Fruit fly (Drosophila melanogaster) whole organism, embryonic: ENCODE results near the gene Stim.

Experiments
- CG10147 ChIP-seq: fragments of 200-800 bp; sonication (Bioruptor generic); optimal IDR thresholded peaks from 2 replicates; lab custom pipeline; 2019; ENCODE audit warnings: missing biosample characterization, mild to moderate bottlenecking, missing genetic modification characterization, moderate library complexity
- CG10267 ChIP-seq: fragments of 200-800 bp; sonication (Bioruptor generic); optimal IDR thresholded peaks from 2 replicates; lab custom pipeline; 2018; ENCODE audit warnings: missing biosample characterization, mild to moderate bottlenecking, missing genetic modification characterization, moderate library complexity
- CG10366 ChIP-seq: fragments of 200-800 bp; sonication (Bioruptor generic); IDR thresholded peaks from 2 replicates; pipeline ENCODE4 v1.3.6; 2022; ENCODE audit warnings: missing biosample characterization, missing genetic modification characterization
- CG11504 ChIP-seq: fragments of 200-800 bp; sonication (Bioruptor generic); optimal IDR thresholded peaks from 3 replicates; lab custom pipeline; 2019; ENCODE audit warnings: missing biosample characterization, mild to moderate bottlenecking, missing genetic modification characterization, moderate library complexity
- CG13775 ChIP-seq: fragments of 200-800 bp; sonication (Bioruptor generic); optimal IDR thresholded peaks from 3 replicates; lab custom pipeline; 2017; ENCODE audit warnings: missing biosample characterization, mild to moderate bottlenecking, missing genetic modification characterization
- CG13894 ChIP-seq: fragments of 200-800 bp; sonication (Bioruptor generic); optimal IDR thresholded peaks from 3 replicates; lab custom pipeline; 2018; ENCODE audit warnings: missing biosample characterization, mild to moderate bottlenecking, missing genetic modification characterization, moderate library complexity
- CG14860 ChIP-seq: fragments of 200-800 bp; sonication (Bioruptor generic); IDR thresholded peaks from 3 replicates; pipeline ENCODE4 v1.3.6; 2022; ENCODE audit warnings: missing biosample characterization, missing genetic modification characterization; ENCODE audit not compliant: partially characterized antibody
- CG15073 ChIP-seq: fragments of 200-800 bp; sonication (Bioruptor generic); optimal IDR thresholded peaks from 2 replicates; lab custom pipeline; 2016; ENCODE audit warnings: missing biosample characterization, missing genetic modification characterization
- CG2875 ChIP-seq: fragments of 200-800 bp; sonication (Bioruptor generic); optimal IDR thresholded peaks from 2 replicates; lab custom pipeline; 2017; ENCODE audit warnings: missing biosample characterization, mild to moderate bottlenecking, missing genetic modification characterization, missing genetic modification reagents
- CG30403 ChIP-seq: fragments of 200-800 bp; sonication (Bioruptor generic); optimal IDR thresholded peaks from 3 replicates; lab custom pipeline; 2016; ENCODE audit warnings: missing biosample characterization, missing genetic modification characterization
- CG32532 ChIP-seq: fragments of 200-800 bp; sonication (Bioruptor generic); IDR thresholded peaks from 2 replicates; pipeline ENCODE4 v1.3.6; 2022; ENCODE audit warnings: missing biosample characterization, missing genetic modification characterization
- CG32767 ChIP-seq: fragments of 200-800 bp; sonication (Bioruptor generic); IDR thresholded peaks from 2 replicates; pipeline ENCODE4 v1.3.6; 2022; ENCODE audit warnings: missing biosample characterization, missing genetic modification characterization
- CG4424 ChIP-seq: fragments of 200-800 bp; sonication (Bioruptor generic); optimal IDR thresholded peaks from 3 replicates; lab custom pipeline; 2016; ENCODE audit warnings: missing biosample characterization, missing genetic modification characterization
- CG6254 ChIP-seq: fragments of 200-800 bp; sonication (Bioruptor generic); optimal IDR thresholded peaks from 3 replicates; lab custom pipeline; 2017; ENCODE audit warnings: mild to moderate bottlenecking, missing biosample characterization, missing genetic modification reagents, missing genetic modification characterization
- CG8944 ChIP-seq: fragments of 200-800 bp; sonication (Bioruptor generic); optimal IDR thresholded peaks from 3 replicates; lab custom pipeline; 2016; ENCODE audit warnings: missing biosample characterization, missing genetic modification characterization
- CG9437 ChIP-seq: fragments of 200-800 bp; sonication (Bioruptor generic); optimal IDR thresholded peaks from 2 replicates; lab custom pipeline; 2018; ENCODE audit warnings: missing biosample characterization, mild to moderate bottlenecking, missing genetic modification characterization
- D ChIP-seq, 2 experiments: fragments of 200-800 bp in 1 of 2; fragments of >200 bp in 1 of 2; sonication (Bioruptor generic) in 1 of 2; optimal IDR thresholded peaks; 2 replicates in 1 of 2; 3 replicates in 1 of 2; lab custom pipeline; 2017; ENCODE audit warnings: mild to moderate bottlenecking in 1 of 2, missing biosample characterization in 1 of 2, missing genetic modification characterization in 1 of 2, missing genetic modification reagents in 1 of 2
- D19A ChIP-seq: fragments of 200-800 bp; optimal IDR thresholded peaks from 3 replicates; lab custom pipeline; 2019; ENCODE audit warnings: missing biosample characterization, mild to moderate bottlenecking, missing genetic modification characterization, moderate library complexity
- Deaf1 ChIP-seq: fragments of 200-800 bp; optimal IDR thresholded peaks from 3 replicates; lab custom pipeline; 2019; ENCODE audit warnings: missing biosample characterization, mild to moderate bottlenecking, missing genetic modification characterization, moderate library complexity
- Ets65A ChIP-seq: fragments of 200-800 bp; sonication (Bioruptor generic); peaks from one replicate; lab custom pipeline; 2016; ENCODE audit warnings: missing biosample characterization, missing genetic modification characterization
- H2.0 ChIP-seq: fragments of 200-800 bp; sonication (Bioruptor generic); IDR thresholded peaks from 2 replicates; pipeline ENCODE4 v1.3.6; 2022; ENCODE audit warnings: missing biosample characterization, missing genetic modification characterization
- Hmr ChIP-seq: fragments of 200-800 bp; sonication (Bioruptor generic); optimal IDR thresholded peaks from 3 replicates; lab custom pipeline; 2017; ENCODE audit warnings: mild to moderate bottlenecking, missing biosample characterization, missing genetic modification reagents, missing genetic modification characterization
- Nf-YC ChIP-seq: fragments of 200-800 bp; optimal IDR thresholded peaks from 3 replicates; lab custom pipeline; 2019; ENCODE audit warnings: missing biosample characterization, mild to moderate bottlenecking, missing genetic modification characterization, moderate library complexity
- Optix ChIP-seq: fragments of 200-800 bp; sonication (Bioruptor generic); IDR thresholded peaks from 3 replicates; pipeline ENCODE4 v1.3.6; 2022; ENCODE audit warnings: missing biosample characterization, missing genetic modification characterization
- Trl ChIP-seq, 3 experiments: fragments of >200 bp in 2 of 3; fragments of 200-800 bp in 1 of 3; sonication (Bioruptor generic) in 1 of 3; optimal IDR thresholded peaks; 2 replicates in 1 of 3; 3 replicates in 2 of 3; lab custom pipeline; 2016 to 2017; ENCODE audit warnings: missing biosample characterization in 1 of 3, missing genetic modification characterization in 1 of 3
- ab ChIP-seq: fragments of 200-800 bp; sonication (Bioruptor generic); optimal IDR thresholded peaks from 2 replicates; lab custom pipeline; 2016; ENCODE audit warnings: missing biosample characterization, missing genetic modification characterization
- abd-A ChIP-seq: fragments of 200-800 bp; sonication (Bioruptor generic); optimal IDR thresholded peaks from 3 replicates; lab custom pipeline; 2019; ENCODE audit warnings: missing biosample characterization, mild to moderate bottlenecking, missing genetic modification characterization, moderate library complexity
- bbx ChIP-seq: fragments of 200-800 bp; sonication (Bioruptor generic); IDR thresholded peaks from 2 replicates; pipeline ENCODE4 v1.3.6; 2022; ENCODE audit warnings: missing biosample characterization, missing genetic modification characterization; ENCODE audit not compliant: partially characterized antibody
- cas ChIP-seq: fragments of 200-800 bp; sonication (Bioruptor generic); IDR thresholded peaks from 2 replicates; pipeline ENCODE4 v1.3.6; 2022; ENCODE audit warnings: missing biosample characterization, missing genetic modification characterization
- cg ChIP-seq: fragments of 200-800 bp; sonication (Bioruptor generic); optimal IDR thresholded peaks from 3 replicates; lab custom pipeline; 2019; ENCODE audit warnings: missing biosample characterization, mild to moderate bottlenecking, missing genetic modification characterization, moderate library complexity
- croc ChIP-seq: fragments of 200-800 bp; sonication (Bioruptor generic); conservative IDR thresholded peaks from 3 replicates; pipeline ENCODE4 v1.3.6; 2022; ENCODE audit warnings: missing biosample characterization, missing genetic modification characterization
- crp ChIP-seq, 2 experiments: fragments of 200-800 bp; sonication (Bioruptor generic); optimal IDR thresholded peaks; 2 replicates in 1 of 2; 3 replicates in 1 of 2; lab custom pipeline; 2017; ENCODE audit warnings: missing biosample characterization in 2 of 2, missing genetic modification characterization in 2 of 2, mild to moderate bottlenecking in 1 of 2, moderate library complexity in 1 of 2
- emc ChIP-seq: fragments of 200-800 bp; sonication (Bioruptor generic); optimal IDR thresholded peaks from 2 replicates; lab custom pipeline; 2016; ENCODE audit warnings: missing biosample characterization, missing genetic modification characterization
- ems ChIP-seq: fragments of 200-800 bp; sonication (Bioruptor generic); optimal IDR thresholded peaks from 3 replicates; lab custom pipeline; 2016; ENCODE audit warnings: missing biosample characterization, missing genetic modification characterization
- ewg ChIP-seq: fragments of 200-800 bp; sonication (Bioruptor generic); optimal IDR thresholded peaks from 3 replicates; lab custom pipeline; 2017; ENCODE audit warnings: mild to moderate bottlenecking, missing biosample characterization, missing genetic modification reagents, missing genetic modification characterization
- eyg ChIP-seq: fragments of 200-800 bp; sonication (Bioruptor generic); optimal IDR thresholded peaks from 3 replicates; lab custom pipeline; 2016; ENCODE audit warnings: missing biosample characterization, missing genetic modification characterization
- gro ChIP-seq: fragments of 200-800 bp; sonication (Bioruptor generic); optimal IDR thresholded peaks from 2 replicates; lab custom pipeline; 2016; ENCODE audit warnings: missing biosample characterization, missing genetic modification characterization
- kay ChIP-seq: fragments of 200-800 bp; sonication (Bioruptor generic); optimal IDR thresholded peaks from 2 replicates; lab custom pipeline; 2016; ENCODE audit warnings: missing biosample characterization, missing genetic modification characterization
- luna ChIP-seq: fragments of 200-800 bp; sonication (Bioruptor generic); optimal IDR thresholded peaks from 2 replicates; lab custom pipeline; 2016; ENCODE audit warnings: missing biosample characterization, missing genetic modification characterization
- nerfin-1 ChIP-seq: fragments of 200-800 bp; sonication (Bioruptor generic); optimal IDR thresholded peaks from 3 replicates; lab custom pipeline; 2019; ENCODE audit warnings: missing biosample characterization, mild to moderate bottlenecking, missing genetic modification characterization, moderate library complexity
- ranshi ChIP-seq: fragments of 200-800 bp; sonication (Bioruptor generic); IDR thresholded peaks from 2 replicates; pipeline ENCODE4 v1.3.6; 2022; ENCODE audit warnings: missing biosample characterization, missing genetic modification characterization
- sd ChIP-seq: fragments of 200-800 bp; sonication (Bioruptor generic); optimal IDR thresholded peaks from 3 replicates; lab custom pipeline; 2018; ENCODE audit warnings: missing biosample characterization, mild to moderate bottlenecking, missing genetic modification characterization, moderate library complexity
- sisA ChIP-seq: fragments of 200-800 bp; sonication (Bioruptor generic); IDR thresholded peaks from 2 replicates; pipeline ENCODE4 v1.3.6; 2022; ENCODE audit warnings: missing biosample characterization, missing genetic modification characterization
- ssp ChIP-seq: fragments of 200-800 bp; sonication (Bioruptor generic); IDR thresholded peaks from 2 replicates; pipeline ENCODE4 v1.3.6; 2022; ENCODE audit warnings: missing biosample characterization, missing genetic modification characterization
- tio ChIP-seq: fragments of 200-800 bp; sonication (Bioruptor generic); optimal IDR thresholded peaks from 2 replicates; lab custom pipeline; 2017; ENCODE audit warnings: missing biosample characterization, missing genetic modification characterization, inconsistent platforms
- twi ChIP-seq: fragments of 200-800 bp; optimal IDR thresholded peaks from 2 replicates; lab custom pipeline; 2019; ENCODE audit warnings: missing biosample characterization, mild to moderate bottlenecking, missing genetic modification characterization, moderate library complexity
- zen2 ChIP-seq: fragments of 200-800 bp; sonication (Bioruptor generic); IDR thresholded peaks from 3 replicates; pipeline ENCODE4 v1.3.6; 2022; ENCODE audit warnings: missing biosample characterization, missing genetic modification characterization; ENCODE audit not compliant: partially characterized antibody
- zf30C ChIP-seq: fragments of 200-800 bp; sonication (Bioruptor generic); optimal IDR thresholded peaks from 3 replicates; lab custom pipeline; 2018; ENCODE audit warnings: missing biosample characterization, mild to moderate bottlenecking, missing genetic modification characterization

Stim gene

dm6 chrX:15973157-15973774 is 33.0 kb upstream of the Stim start, which contains the start of gene mmd:
Gene mmd, minus strand, starts transcription at chrX:15973159.
- TF ChIP-seq zen2 (no peak), CG13894 (tag; lab: Kevin White, UChicago) (peak; percentile 95), CG32532 (GFP tag; lab: Robert Waterston, UW) (0 out of 2 replicates have a peak, but pooled peaks have one; percentile 20), D (optimal IDR thresholded peaks at IDR 0.05; lab: Kevin White, UChicago) (no peak), D (GFP tag; optimal IDR thresholded peaks at IDR 0.05; lab: Kevin White, UChicago) (no peak), Optix (no peak), Hmr (GFP tag; lab: Kevin White, UChicago) (no peak), bbx (GFP tag; lab: Robert Waterston, UW) (no peak), cas (GFP tag; lab: Robert Waterston, UW) (no peak), CG10366 (GFP tag; lab: Robert Waterston, UW) (no peak), CG10267 (tag; lab: Kevin White, UChicago) (no peak), cg (no peak), ab (GFP tag; lab: Kevin White, UChicago) (no peak), CG8944 (GFP tag; lab: Kevin White, UChicago) (no peak), CG32767 (GFP tag; lab: Robert Waterston, UW) (no peak), tio (GFP tag; lab: Kevin White, UChicago) (no peak), CG11504 (tag; lab: Kevin White, UChicago) (no peak), croc (GFP tag; lab: Robert Waterston, UW) (no peak), Deaf1 (peak; percentile 89), Trl (optimal IDR thresholded peaks at IDR 0.05; lab: Kevin White, UChicago) (peak; percentile 21 to 44), Trl (GFP tag; optimal IDR thresholded peaks at IDR 0.05; lab: Kevin White, UChicago) (no peak), crp (GFP tag; optimal IDR thresholded peaks at IDR 0.05; lab: Kevin White, UChicago) (no peak), ems (GFP tag; lab: Kevin White, UChicago) (no peak), Ets65A (GFP tag; lab: Kevin White, UChicago) (peak; percentile 68), CG6254 (GFP tag; lab: Kevin White, UChicago) (no peak), CG10147 (GFP tag; lab: Kevin White, UChicago) (no peak), CG9437 (GFP tag; lab: Kevin White, UChicago) (no peak), zf30C (GFP tag; lab: Kevin White, UChicago) (no peak), CG14860 (no peak), ewg (GFP tag; lab: Kevin White, UChicago) (peak; percentile 56), gro (GFP tag; lab: Kevin White, UChicago) (no peak), CG13775 (no peak), H2.0 (GFP tag; lab: Robert Waterston, UW) (no peak), CG4424 (GFP tag; lab: Kevin White, UChicago) (no peak), abd-A (tag; lab: Kevin White, UChicago) (peak; percentile 54)

DNA sequence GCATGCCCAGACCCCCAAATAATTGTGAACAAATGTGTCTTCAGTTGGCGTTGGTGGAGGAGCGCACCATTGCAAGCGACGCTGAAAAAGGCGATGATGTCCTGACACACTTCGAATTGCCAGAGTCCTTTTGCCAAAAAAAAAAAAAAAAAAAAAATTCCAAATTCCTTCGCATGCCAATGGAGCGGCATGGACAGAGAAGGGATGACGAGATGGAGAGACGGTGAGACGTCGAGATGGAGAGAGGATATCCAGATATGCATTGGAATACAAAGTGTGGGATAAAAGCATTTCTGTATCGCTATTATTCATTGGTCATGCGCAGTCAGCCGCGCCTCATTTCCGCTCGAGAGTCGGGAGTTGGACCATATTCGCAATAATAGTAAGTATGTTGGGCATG is 31.3 kb upstream of the Stim start:
- TF ChIP-seq ewg (GFP tag; lab: Kevin White, UChicago), result peak; percentile 56
- TF ChIP-seq emc (GFP tag; lab: Kevin White, UChicago), result no peak
- TF ChIP-seq abd-A (tag; lab: Kevin White, UChicago), result peak; percentile 31
- no peak for TF ChIP-seq eyg (GFP tag; lab: Kevin White, UChicago)
- peak; percentile 29 for TF ChIP-seq CG13894 (tag; lab: Kevin White, UChicago)
- peak; percentile 5 for TF ChIP-seq Deaf1
- no peak for TF ChIP-seq CG15073
- no peak for TF ChIP-seq CG2875
- no peak for TF ChIP-seq kay
- peak; percentile 55 for TF ChIP-seq sd (tag; lab: Kevin White, UChicago)
- TF ChIP-seq luna (GFP tag; lab: Kevin White, UChicago), result no peak
- peak; percentile 96 for TF ChIP-seq nerfin-1 (tag; lab: Kevin White, UChicago)
- TF ChIP-seq D19A, result no peak
- no peak for TF ChIP-seq ranshi (GFP tag; lab: Robert Waterston, UW)
- TF ChIP-seq Nf-YC (tag; lab: Kevin White, UChicago), result no peak
- TF ChIP-seq Trl (optimal IDR thresholded peaks at IDR 0.05; lab: Kevin White, UChicago), result peak in 1 of 2 experiments; percentile 17
- no peak for TF ChIP-seq Trl (GFP tag; optimal IDR thresholded peaks at IDR 0.05; lab: Kevin White, UChicago)
- no peak for TF ChIP-seq twi (tag; lab: Kevin White, UChicago)
- TF ChIP-seq sisA (GFP tag; lab: Robert Waterston, UW), result no peak
- TF ChIP-seq CG30403 (GFP tag; lab: Kevin White, UChicago), result no peak
- no peak for TF ChIP-seq ssp
